Fruit fly (Drosophila melanogaster) whole organism, adult: ENCODE data around the gene Noc3.

Experiments used
- CG12768 ChIP-seq: fragments of 200-800 bp; sonication (Bioruptor generic); optimal IDR thresholded peaks from 2 replicates; lab custom pipeline; 2017; ENCODE audit warnings: missing biosample characterization, missing genetic modification characterization, mild to moderate bottlenecking, moderate library complexity, missing genetic modification reagents
- CG14711 ChIP-seq: fragments of 200-800 bp; sonication (Bioruptor generic); optimal IDR thresholded peaks from 2 replicates; lab custom pipeline; 2018; ENCODE audit warnings: missing biosample characterization, mild to moderate bottlenecking, missing genetic modification characterization, moderate library complexity
- CG1620 ChIP-seq: fragments of 200-800 bp; sonication (Bioruptor generic); optimal IDR thresholded peaks from 2 replicates; lab custom pipeline; 2016; ENCODE audit warnings: missing biosample characterization, missing genetic modification characterization
- CG5204 ChIP-seq: fragments of 200-800 bp; sonication (Bioruptor generic); optimal IDR thresholded peaks from 2 replicates; lab custom pipeline; 2016; ENCODE audit warnings: missing biosample characterization, missing genetic modification characterization
- Clk ChIP-seq: fragments of 200-800 bp; sonication (Bioruptor generic); optimal IDR thresholded peaks from 2 replicates; lab custom pipeline; 2017; ENCODE audit warnings: missing biosample characterization, missing genetic modification characterization
- Crg-1 ChIP-seq: fragments of 200-800 bp; sonication (Bioruptor generic); optimal IDR thresholded peaks from 2 replicates; lab custom pipeline; 2016; ENCODE audit warnings: missing biosample characterization, missing genetic modification characterization
- cic ChIP-seq: fragments of 200-800 bp; sonication (Bioruptor generic); optimal IDR thresholded peaks from 2 replicates; lab custom pipeline; 2017; ENCODE audit warnings: missing biosample characterization, mild to moderate bottlenecking, missing genetic modification characterization, moderate library complexity
- kay ChIP-seq: fragments of 200-800 bp; sonication (Bioruptor generic); peaks from one replicate; lab custom pipeline; 2016; ENCODE audit warnings: missing biosample characterization, missing genetic modification characterization, borderline replicate concordance
- ovo ChIP-seq: fragments of 200-800 bp; sonication (Bioruptor generic); optimal IDR thresholded peaks from 2 replicates; lab custom pipeline; 2016; ENCODE audit warnings: missing biosample characterization, missing genetic modification characterization

dm6 chr3R:7208331-7208730 is 38.4 kb downstream of the Noc3 start, which contains the start of gene CG1288:
- no peak for TF ChIP-seq CG1620 (GFP tag; lab: Kevin White, UChicago)
- TF ChIP-seq CG5204 (GFP tag; lab: Kevin White, UChicago): no peak
- TF ChIP-seq cic (GFP tag; lab: Kevin White, UChicago): no peak
- no peak for TF ChIP-seq CG14711
- no peak for TF ChIP-seq Clk (GFP tag; lab: Kevin White, UChicago)
- no peak for TF ChIP-seq Crg-1 (GFP tag; lab: Kevin White, UChicago)
- TF ChIP-seq CG12768 (GFP tag; lab: Kevin White, UChicago): no peak
- no peak for TF ChIP-seq kay (GFP tag; lab: Kevin White, UChicago)
- TF ChIP-seq ovo (GFP tag; lab: Kevin White, UChicago): no peak
